Worm (Caenorhabditis elegans): ENCODE measurements around the gene dot-1.2.

ce11 chrX:11909168-11909567 lies 40.0 kb upstream of the dot-1.2 start:
- TF ChIP-seq blmp-1 (tag; optimal IDR thresholded peaks at IDR 0.05) (no peak), cnd-1 (tag; optimal IDR thresholded peaks at IDR 0.05) (no peak)

Measured in whole organism, mixed stage, embryonic.